Worm (Caenorhabditis elegans): ENCODE data around the gene F14F8.9.
"Not testable (repeated sequence)": the region's sequence is repeated elsewhere in the genome, so short reads cannot be mapped to it uniquely, and the experiment has no call there.

ce11 chrV:16649200-16649599 lies 19.2 kb downstream of the F14F8.9 start, which contains the start of gene W06G6.11:
- not testable (repeated sequence) for TF ChIP-seq dmd-8 (GFP tag; IDR thresholded peaks at IDR 0.05); mdl-1 (tag; optimal IDR thresholded peaks at IDR 0.05); ZK546.5 (tag; optimal IDR thresholded peaks at IDR 0.05); pha-4 (GFP tag; IDR thresholded peaks at IDR 0.05); pha-4 (tag; optimal IDR thresholded peaks at IDR 0.05); ceh-82 (tag; optimal IDR thresholded peaks at IDR 0.05); zfp-3 (GFP tag; conservative IDR thresholded peaks at IDR 0.05); unc-62 (GFP tag; optimal IDR thresholded peaks at IDR 0.05 in 1 of 2); unc-62 (tag; optimal IDR thresholded peaks at IDR 0.05); daf-12 (tag; optimal IDR thresholded peaks at IDR 0.05); ces-1 (GFP tag; optimal IDR thresholded peaks at IDR 0.05); fos-1 (tag; optimal IDR thresholded peaks at IDR 0.05); nhr-237 (tag; optimal IDR thresholded peaks at IDR 0.05); unc-130 (GFP tag; optimal IDR thresholded peaks at IDR 0.05)

Data from whole organism, L4 larva.